Worm (Caenorhabditis elegans): ENCODE measurements around the gene unc-41.

unc-41 gene

ce11 chrV:9976138-9976537, at the start of gene unc-41:
Gene unc-41, minus strand, starts transcription at chrV:9976238.
- TF ChIP-seq vab-15 (tag; optimal IDR thresholded peaks at IDR 0.05) = no peak

DNA sequence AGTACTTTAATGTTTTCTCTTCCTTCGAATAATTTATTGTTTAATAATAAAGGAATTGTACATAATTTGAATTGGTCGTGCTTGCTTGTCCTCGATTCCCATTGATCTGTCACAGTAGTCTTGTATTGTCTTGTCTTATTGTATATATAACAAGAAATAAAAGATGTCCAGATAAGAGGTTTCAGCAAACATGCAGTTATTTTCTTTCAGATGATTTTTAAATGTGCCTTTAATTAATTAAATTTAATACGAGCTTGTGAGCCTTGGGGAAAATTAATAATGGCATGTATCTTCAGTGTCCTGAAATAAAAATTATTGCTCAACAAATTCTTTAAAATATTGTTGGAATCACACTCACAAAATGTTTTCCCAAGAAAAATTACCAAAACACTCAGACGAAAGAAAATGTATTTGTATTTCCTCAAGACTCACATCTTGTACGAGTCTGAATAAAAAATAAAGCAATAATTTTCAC, 47.1 kb upstream of the unc-41 start:
- TF ChIP-seq sptf-1 (tag; optimal IDR thresholded peaks at IDR 0.05) = no peak
- no peak for TF ChIP-seq ces-1 (GFP tag; optimal IDR thresholded peaks at IDR 0.05)
- TF ChIP-seq lin-13 (GFP tag; optimal IDR thresholded peaks at IDR 0.05) = no peak
- no peak for TF ChIP-seq isw-1 (GFP tag; IDR thresholded peaks at IDR 0.05)

ce11 chrV:10019934-10020333, 43.9 kb upstream of the unc-41 start:
- TF ChIP-seq lin-35 (GFP tag; optimal IDR thresholded peaks at IDR 0.05) = peak in 1 of 2 experiments; percentile 5
- TF ChIP-seq elt-2 (tag; optimal IDR thresholded peaks at IDR 0.05) = no peak
- TF ChIP-seq hpl-2 (GFP tag; optimal IDR thresholded peaks at IDR 0.05) = no peak
- no peak for TF ChIP-seq irx-1 (tag; optimal IDR thresholded peaks at IDR 0.05)
- no peak for TF ChIP-seq fkh-4 (tag; optimal IDR thresholded peaks at IDR 0.05; ENCODE audit: borderline replicate concordance)
- no peak for TF ChIP-seq egl-27 (tag; optimal IDR thresholded peaks at IDR 0.05)
- no peak for TF ChIP-seq unc-86 (tag; optimal IDR thresholded peaks at IDR 0.05)
- no peak for TF ChIP-seq hlh-4 (tag; optimal IDR thresholded peaks at IDR 0.05)
- TF ChIP-seq dpl-1 (GFP tag; optimal IDR thresholded peaks at IDR 0.05) = peak in 1 of 3 experiments; percentile 7
- no peak for TF ChIP-seq isw-1 (GFP tag; IDR thresholded peaks at IDR 0.05)
- no peak for TF ChIP-seq elt-3 (tag; optimal IDR thresholded peaks at IDR 0.05)
- no peak for TF ChIP-seq C04F5.9 (tag; optimal IDR thresholded peaks at IDR 0.05)
- TF ChIP-seq snu-23 (GFP tag; optimal IDR thresholded peaks at IDR 0.05) = peak; percentile 38
- TF ChIP-seq pqm-1 (tag; optimal IDR thresholded peaks at IDR 0.05) = no peak
- TF ChIP-seq tbx-2 (tag; optimal IDR thresholded peaks at IDR 0.05) = no peak
- TF ChIP-seq sptf-1 (tag; optimal IDR thresholded peaks at IDR 0.05) = no peak
- no peak for TF ChIP-seq aha-1 (tag; optimal IDR thresholded peaks at IDR 0.05)
- TF ChIP-seq nhr-28 (tag; optimal IDR thresholded peaks at IDR 0.05) = no peak
- TF ChIP-seq unc-62 (GFP tag; optimal IDR thresholded peaks at IDR 0.05) = no peak
- no peak for TF ChIP-seq ceh-8 (GFP tag; optimal IDR thresholded peaks at IDR 0.05)
- TF ChIP-seq mab-9 (GFP tag; IDR thresholded peaks at IDR 0.05) = no peak
- no peak for TF ChIP-seq nhr-11 (tag; optimal IDR thresholded peaks at IDR 0.05)
- TF ChIP-seq grh-1 (GFP tag; IDR thresholded peaks at IDR 0.05) = no peak
- TF ChIP-seq efl-1 (optimal IDR thresholded peaks at IDR 0.05) = no peak
- TF ChIP-seq efl-1 (GFP tag; optimal IDR thresholded peaks at IDR 0.05 in 1 of 2) = no peak
- no peak for TF ChIP-seq ceh-82 (tag; optimal IDR thresholded peaks at IDR 0.05)
- TF ChIP-seq lin-13 (GFP tag; optimal IDR thresholded peaks at IDR 0.05) = no peak
- TF ChIP-seq nhr-84 (tag; optimal IDR thresholded peaks at IDR 0.05) = no peak
- no peak for TF ChIP-seq C16A3.4 (tag; optimal IDR thresholded peaks at IDR 0.05)
- no peak for TF ChIP-seq zag-1 (tag; optimal IDR thresholded peaks at IDR 0.05)
- no peak for TF ChIP-seq nhr-47 (tag; optimal IDR thresholded peaks at IDR 0.05)
- peak; percentile 67 for TF ChIP-seq nhr-85 (tag)
- TF ChIP-seq fkh-10 (GFP tag; optimal IDR thresholded peaks at IDR 0.05) = no peak
- TF ChIP-seq sup-37 (GFP tag; optimal IDR thresholded peaks at IDR 0.05) = no peak
- no peak for TF ChIP-seq lin-15B (tag; optimal IDR thresholded peaks at IDR 0.05)
- TF ChIP-seq unc-130 (tag; optimal IDR thresholded peaks at IDR 0.05) = no peak
- TF ChIP-seq nhr-71 (tag; optimal IDR thresholded peaks at IDR 0.05) = peak; percentile 43
- TF ChIP-seq alr-1 (tag; optimal IDR thresholded peaks at IDR 0.05; ENCODE audit: borderline replicate concordance) = no peak
- TF ChIP-seq ceh-90 (tag; optimal IDR thresholded peaks at IDR 0.05) = no peak
- peak; percentile 74 for TF ChIP-seq lin-14 (GFP tag; optimal IDR thresholded peaks at IDR 0.05)
- no peak for TF ChIP-seq Y116A8C.19 (tag; optimal IDR thresholded peaks at IDR 0.05; ENCODE audit: borderline replicate concordance)
- no peak for TF ChIP-seq nhr-20 (tag; optimal IDR thresholded peaks at IDR 0.05)
- no peak for TF ChIP-seq vab-15 (tag; optimal IDR thresholded peaks at IDR 0.05)
- TF ChIP-seq mdl-1 (tag; optimal IDR thresholded peaks at IDR 0.05) = peak in 1 of 2 experiments; percentile 25
- no peak for TF ChIP-seq aly-2 (tag; optimal IDR thresholded peaks at IDR 0.05)
- no peak for TF ChIP-seq hlh-17 (GFP tag; optimal IDR thresholded peaks at IDR 0.05; ENCODE audit: borderline replicate concordance)
- peak in 1 of 2 experiments; percentile 28 for TF ChIP-seq lsy-2 (tag; optimal IDR thresholded peaks at IDR 0.05)
- no peak for TF ChIP-seq mef-2 (tag; optimal IDR thresholded peaks at IDR 0.05)

Data from whole organism, L1 larva.